Fruit fly (Drosophila melanogaster): ENCODE data around the gene FoxK.

The FoxK gene

DNA sequence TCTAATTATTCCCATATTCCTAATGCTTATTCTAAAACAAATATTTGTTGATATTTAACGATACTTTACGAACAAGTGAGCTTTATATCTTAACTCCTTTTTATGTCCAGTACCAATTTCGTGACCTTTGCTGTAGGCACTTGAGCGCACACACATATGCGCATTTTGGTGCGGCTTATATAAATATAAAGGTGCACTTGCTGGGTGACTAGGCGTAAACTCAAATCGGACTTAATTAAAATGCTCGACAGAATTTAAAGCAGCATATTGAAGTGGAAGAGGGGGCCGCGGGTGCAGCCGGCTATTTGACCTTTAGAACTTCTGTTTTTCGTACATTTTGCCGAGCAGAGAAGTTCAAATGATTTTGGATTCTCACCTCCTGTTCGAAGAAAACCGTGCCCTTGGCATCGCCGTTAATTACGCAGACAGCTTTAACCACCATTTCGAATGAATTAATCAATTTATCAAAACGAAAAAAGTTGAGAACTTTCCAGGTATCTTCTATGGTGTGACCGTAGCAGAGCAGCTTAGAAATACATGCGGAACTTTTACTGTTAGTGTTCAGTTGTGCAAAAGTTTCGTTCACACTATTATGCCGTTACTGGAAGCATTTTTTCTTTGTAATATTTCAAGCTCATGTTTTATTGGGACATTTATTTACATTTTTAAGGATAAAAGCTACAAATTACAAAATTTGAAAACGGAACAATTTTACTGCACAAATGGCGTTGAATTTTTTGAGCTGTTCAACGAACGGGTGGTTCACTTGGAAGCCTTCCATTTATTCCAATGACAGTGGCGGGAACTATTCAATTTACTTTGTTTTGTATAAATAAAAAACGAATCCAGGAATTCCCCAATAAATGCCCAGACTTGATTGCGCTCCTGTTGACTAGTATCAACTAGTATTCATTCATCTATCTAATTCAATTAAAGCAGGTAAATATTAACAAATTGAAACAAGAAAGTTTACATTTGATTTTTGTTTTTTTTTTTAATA, 7.1 kb downstream of the FoxK start, which contains the start of gene Sod1 (continued):
- TF ChIP-seq Sry-δ (GFP tag; optimal IDR thresholded peaks at IDR 0.05) (peak; percentile 34), Jarid2 (GFP tag; optimal IDR thresholded peaks at IDR 0.05) (no peak), sisA (GFP tag; IDR thresholded peaks at IDR 0.05) (no peak), Lim3 (GFP tag; IDR thresholded peaks at IDR 0.05) (no peak), dimm (GFP tag; IDR thresholded peaks at IDR 0.05) (no peak), amos (GFP tag; IDR thresholded peaks at IDR 0.05; ENCODE audit: partially characterized antibody) (no peak), danr (GFP tag; IDR thresholded peaks at IDR 0.05) (no peak), wor (GFP tag; IDR thresholded peaks at IDR 0.05) (no peak), CG31224 (GFP tag; IDR thresholded peaks at IDR 0.05) (no peak), CG14965 (GFP tag; optimal IDR thresholded peaks at IDR 0.05; ENCODE audit: borderline replicate concordance) (no peak), CG2199 (GFP tag; IDR thresholded peaks at IDR 0.05) (no peak), CG34224 (GFP tag; IDR thresholded peaks at IDR 0.05; ENCODE audit: partially characterized antibody) (peak; percentile 53; the same call in 1 of the 3 replicates), zen (tag; optimal IDR thresholded peaks at IDR 0.05) (no peak), Opbp (GFP tag; IDR thresholded peaks at IDR 0.05; ENCODE audit: partially characterized antibody) (no peak), HLH4C (GFP tag; IDR thresholded peaks at IDR 0.05; ENCODE audit: partially characterized antibody) (no peak), chn (GFP tag; optimal IDR thresholded peaks at IDR 0.05) (no peak), CG11560 (tag; IDR thresholded peaks at IDR 0.05) (no peak), phol (tag; optimal IDR thresholded peaks at IDR 0.05) (peak; percentile 8), Vsx1 (GFP tag; optimal IDR thresholded peaks at IDR 0.05) (no peak), Bdp1 (GFP tag; optimal IDR thresholded peaks at IDR 0.05) (no peak), Hand (GFP tag; optimal IDR thresholded peaks at IDR 0.05) (no peak), CG3838 (GFP tag; optimal IDR thresholded peaks at IDR 0.05) (no peak), CG4617 (GFP tag; optimal IDR thresholded peaks at IDR 0.05; ENCODE audit: borderline replicate concordance) (peak; percentile 40), rib (GFP tag; IDR thresholded peaks at IDR 0.05) (no peak), CG17186 (GFP tag; optimal IDR thresholded peaks at IDR 0.05) (no peak), dan (GFP tag; IDR thresholded peaks at IDR 0.05) (no peak), CHES-1-like (GFP tag; optimal IDR thresholded peaks at IDR 0.05) (no peak), CG33213 (GFP tag; optimal IDR thresholded peaks at IDR 0.05) (no peak), crc (GFP tag; optimal IDR thresholded peaks at IDR 0.05) (no peak), Ssrp (tag; optimal IDR thresholded peaks at IDR 0.05) (no peak), CG4854 (GFP tag; optimal IDR thresholded peaks at IDR 0.05) (no peak), mld (GFP tag; IDR thresholded peaks at IDR 0.05; ENCODE audit: partially characterized antibody) (no peak), lov (optimal IDR thresholded peaks at IDR 0.05) (no peak), lov (GFP tag; IDR thresholded peaks at IDR 0.05) (no peak), pb (GFP tag; optimal IDR thresholded peaks at IDR 0.05) (no peak), CG3281 (GFP tag; optimal IDR thresholded peaks at IDR 0.05) (no peak), CG4360 (GFP tag; IDR thresholded peaks at IDR 0.05) (no peak), CG8478 (optimal IDR thresholded peaks at IDR 0.05) (no peak), BEAF-32 (GFP tag; optimal IDR thresholded peaks at IDR 0.05) (peak; percentile 20), PHDP (tag; optimal IDR thresholded peaks at IDR 0.05) (peak; percentile 25), Rx (GFP tag; IDR thresholded peaks at IDR 0.05) (no peak), kay (GFP tag; optimal IDR thresholded peaks at IDR 0.05) (no peak), CG30020 (tag; optimal IDR thresholded peaks at IDR 0.05) (peak; percentile 10), CG12659 (GFP tag; optimal IDR thresholded peaks at IDR 0.05) (peak; percentile 34), repo (GFP tag; optimal IDR thresholded peaks at IDR 0.05) (no peak), mam (GFP tag; optimal IDR thresholded peaks at IDR 0.05) (no peak), CG11504 (tag; optimal IDR thresholded peaks at IDR 0.05) (no peak), ewg (GFP tag; optimal IDR thresholded peaks at IDR 0.05) (no peak), scrt (GFP tag; optimal IDR thresholded peaks at IDR 0.05) (no peak)
